Worm (Caenorhabditis elegans) whole organism, L1 larva: ENCODE data around the gene T06C12.9.

Experiments
- C04F5.9 ChIP-seq: sonication (generic microtip); optimal IDR thresholded peaks from 2 replicates; lab custom pipeline; 2016; ENCODE audit warnings: missing genetic modification characterization, missing compliant biosample characterization
- C16A3.4 ChIP-seq: fragments of 150-350 bp; optimal IDR thresholded peaks from 2 replicates; lab custom pipeline; 2014; ENCODE audit warnings: missing biosample characterization, missing genetic modification characterization
- F16B12.6 ChIP-seq: fragments of 150-350 bp; optimal IDR thresholded peaks from 2 replicates; lab custom pipeline; 2014; ENCODE audit warnings: missing biosample characterization, missing genetic modification characterization
- Y116A8C.19 ChIP-seq: sonication (generic microtip); optimal IDR thresholded peaks from 2 replicates; lab custom pipeline; 2016; ENCODE audit warnings: missing compliant biosample characterization, missing genetic modification characterization, borderline replicate concordance
- alr-1 ChIP-seq: fragments of 200-800 bp; sonication (Bioruptor generic); optimal IDR thresholded peaks from 2 replicates; lab custom pipeline; 2018; ENCODE audit warnings: borderline replicate concordance, mild to moderate bottlenecking, missing genetic modification characterization, missing compliant biosample characterization
- ceh-63 ChIP-seq: fragments of 200-800 bp; sonication (Bioruptor generic); optimal IDR thresholded peaks from 2 replicates; lab custom pipeline; 2018; ENCODE audit warnings: mild to moderate bottlenecking, missing genetic modification characterization, missing compliant biosample characterization
- ceh-8 ChIP-seq: fragments of 200-800 bp; sonication (Bioruptor generic); optimal IDR thresholded peaks from 2 replicates; lab custom pipeline; 2018; ENCODE audit warnings: mild to moderate bottlenecking, missing genetic modification characterization, moderate library complexity, missing compliant biosample characterization
- ceh-88 ChIP-seq: fragments of 200-800 bp; sonication (Bioruptor generic); IDR thresholded peaks from 2 replicates; pipeline ENCODE4 v1.3.6; 2022; ENCODE audit warnings: missing genetic modification characterization, missing compliant biosample characterization
- ceh-90 ChIP-seq: sonication (generic microtip); optimal IDR thresholded peaks from 2 replicates; lab custom pipeline; 2016; ENCODE audit warnings: missing genetic modification characterization, missing compliant biosample characterization
- dpl-1 ChIP-seq, 3 experiments: fragments of 150-350 bp in 2 of 3; sonication (generic microtip) in 1 of 3; optimal IDR thresholded peaks; 2 replicates each; lab custom pipeline; 2014 to 2017; ENCODE audit warnings: missing biosample characterization in 3 of 3, missing genetic modification characterization in 3 of 3, missing genetic modification reagents in 3 of 3
- efl-1 ChIP-seq, 4 experiments: fragments of 150-350 bp; optimal IDR thresholded peaks in 3 of 4; peaks in 1 of 4; 1 replicate in 1 of 4; 2 replicates in 3 of 4; lab custom pipeline; 2014; ENCODE audit warnings: missing biosample characterization in 2 of 4, missing genetic modification characterization in 2 of 4, missing genetic modification reagents in 2 of 4
- efl-3 ChIP-seq: fragments of 200-800 bp; sonication (Bioruptor generic); optimal IDR thresholded peaks from 2 replicates; lab custom pipeline; 2018; ENCODE audit warnings: mild to moderate bottlenecking, missing genetic modification characterization, missing compliant biosample characterization
- elt-2 ChIP-seq: sonication (generic microtip); optimal IDR thresholded peaks from 2 replicates; lab custom pipeline; 2016; ENCODE audit warnings: missing genetic modification characterization, mild to moderate bottlenecking, inconsistent platforms, missing compliant biosample characterization, missing genetic modification reagents
- elt-3 ChIP-seq, 6 experiments: fragments of 150-350 bp in 1 of 6; sonication (generic microtip); optimal IDR thresholded peaks; 2 replicates each; lab custom pipeline; 2017 to 2018; ENCODE audit warnings: missing biosample characterization in 6 of 6, missing genetic modification characterization in 6 of 6, inconsistent platforms in 1 of 6
- fos-1 ChIP-seq: fragments of 150-350 bp; optimal IDR thresholded peaks from 2 replicates; lab custom pipeline; 2014; ENCODE audit warnings: missing biosample characterization, missing genetic modification characterization
- grh-1 ChIP-seq: fragments of 200-800 bp; sonication (Bioruptor generic); IDR thresholded peaks from 2 replicates; pipeline ENCODE4 v1.3.6; 2022; ENCODE audit warnings: missing genetic modification reagents, missing genetic modification characterization, missing compliant biosample characterization
- hpl-2 ChIP-seq: fragments of 150-350 bp; optimal IDR thresholded peaks from 2 replicates; lab custom pipeline; 2014; ENCODE audit warnings: missing biosample characterization, missing genetic modification reagents, missing genetic modification characterization
- isw-1 ChIP-seq: fragments of 200-800 bp; sonication (Bioruptor generic); IDR thresholded peaks from 2 replicates; pipeline ENCODE4 v1.3.6; 2022; ENCODE audit warnings: missing genetic modification characterization, missing compliant biosample characterization
- lin-13 ChIP-seq: fragments of 150-350 bp; optimal IDR thresholded peaks from 2 replicates; lab custom pipeline; 2014; ENCODE audit warnings: missing biosample characterization, missing genetic modification reagents, missing genetic modification characterization
- lin-15B ChIP-seq: fragments of 150-350 bp; sonication (generic microtip); optimal IDR thresholded peaks from 3 replicates; lab custom pipeline; 2014; ENCODE audit warnings: missing biosample characterization, missing genetic modification characterization
- lin-35 ChIP-seq, 2 experiments: fragments of 150-350 bp; optimal IDR thresholded peaks; 2 replicates each; lab custom pipeline; 2014; ENCODE audit warnings: missing biosample characterization in 2 of 2, missing genetic modification characterization in 2 of 2, missing genetic modification reagents in 2 of 2
- lir-3 ChIP-seq: sonication (generic microtip); optimal IDR thresholded peaks from 2 replicates; lab custom pipeline; 2016; ENCODE audit warnings: mild to moderate bottlenecking, missing genetic modification characterization, moderate library complexity, missing compliant biosample characterization; ENCODE audit not compliant: poor library complexity
- mab-9 ChIP-seq: fragments of 200-800 bp; sonication (Bioruptor generic); IDR thresholded peaks from 2 replicates; pipeline ENCODE4 v1.3.6; 2022; ENCODE audit warnings: missing genetic modification reagents, missing genetic modification characterization, missing compliant biosample characterization
- mdl-1 ChIP-seq, 2 experiments: fragments of 150-350 bp; optimal IDR thresholded peaks; 2 replicates each; lab custom pipeline; 2014 to 2017; ENCODE audit warnings: missing biosample characterization in 2 of 2, missing genetic modification characterization in 2 of 2, inconsistent platforms in 1 of 2
- mef-2 ChIP-seq: fragments of 150-350 bp; optimal IDR thresholded peaks from 2 replicates; lab custom pipeline; 2014; ENCODE audit warnings: missing biosample characterization, missing genetic modification characterization
- nhr-12 ChIP-seq: sonication (generic microtip); optimal IDR thresholded peaks from 2 replicates; lab custom pipeline; 2017; ENCODE audit warnings: missing biosample characterization, missing genetic modification characterization
- nhr-19 ChIP-seq: fragments of 200-800 bp; sonication (Bioruptor generic); conservative IDR thresholded peaks from 2 replicates; pipeline ENCODE4 v1.3.6; 2022; ENCODE audit warnings: missing genetic modification characterization, missing compliant biosample characterization
- nhr-28 ChIP-seq: fragments of 150-350 bp; optimal IDR thresholded peaks from 2 replicates; lab custom pipeline; 2014; ENCODE audit warnings: missing biosample characterization, missing genetic modification characterization
- nhr-77 ChIP-seq: fragments of 150-350 bp; optimal IDR thresholded peaks from 2 replicates; lab custom pipeline; 2014; ENCODE audit warnings: missing biosample characterization, missing genetic modification characterization
- nhr-85 ChIP-seq: sonication (generic microtip); peaks from one replicate; lab custom pipeline; 2016; ENCODE audit warnings: missing genetic modification characterization, inconsistent platforms, missing compliant biosample characterization
- nhr-90 ChIP-seq: sonication (generic microtip); optimal IDR thresholded peaks from 2 replicates; lab custom pipeline; 2016; ENCODE audit warnings: mild to moderate bottlenecking, missing genetic modification characterization, missing compliant biosample characterization; ENCODE audit not compliant: poor library complexity
- rnt-1 ChIP-seq: sonication (generic microtip); optimal IDR thresholded peaks from 2 replicates; lab custom pipeline; 2016; ENCODE audit warnings: mild to moderate bottlenecking, missing genetic modification characterization, moderate library complexity, missing compliant biosample characterization
- snu-23 ChIP-seq: sonication (generic microtip); optimal IDR thresholded peaks from 2 replicates; lab custom pipeline; 2016; ENCODE audit warnings: missing genetic modification characterization, missing compliant biosample characterization
- sup-37 ChIP-seq: fragments of 200-800 bp; sonication (Bioruptor generic); optimal IDR thresholded peaks from 2 replicates; lab custom pipeline; 2018; ENCODE audit warnings: mild to moderate bottlenecking, missing genetic modification characterization, missing compliant biosample characterization
- swsn-7 ChIP-seq: sonication (generic microtip); optimal IDR thresholded peaks from 2 replicates; lab custom pipeline; 2016; ENCODE audit warnings: missing genetic modification characterization, missing compliant biosample characterization
- tbx-2 ChIP-seq: sonication (generic microtip); optimal IDR thresholded peaks from 2 replicates; lab custom pipeline; 2016; ENCODE audit warnings: missing genetic modification characterization, missing compliant biosample characterization
- tlp-1 ChIP-seq: fragments of 150-350 bp; optimal IDR thresholded peaks from 2 replicates; lab custom pipeline; 2014; ENCODE audit warnings: missing biosample characterization, missing genetic modification characterization
- unc-130 ChIP-seq: fragments of 150-350 bp; optimal IDR thresholded peaks from 2 replicates; lab custom pipeline; 2017; ENCODE audit warnings: missing biosample characterization, missing genetic modification characterization, inconsistent platforms
- unc-30 ChIP-seq: sonication (generic microtip); optimal IDR thresholded peaks from 2 replicates; lab custom pipeline; 2017; ENCODE audit warnings: missing biosample characterization, missing genetic modification characterization
- unc-86 ChIP-seq: sonication (generic microtip); optimal IDR thresholded peaks from 2 replicates; lab custom pipeline; 2016; ENCODE audit warnings: missing genetic modification characterization, missing compliant biosample characterization
- vab-15 ChIP-seq: sonication (generic microtip); optimal IDR thresholded peaks from 2 replicates; lab custom pipeline; 2017; ENCODE audit warnings: missing genotype, mild to moderate bottlenecking, missing genetic modification characterization, missing compliant biosample characterization
- xbp-1 ChIP-seq: sonication (generic microtip); optimal IDR thresholded peaks from 2 replicates; lab custom pipeline; 2016; ENCODE audit warnings: missing genetic modification characterization, missing compliant biosample characterization
- zag-1 ChIP-seq: fragments of 150-350 bp; optimal IDR thresholded peaks from 2 replicates; lab custom pipeline; 2014; ENCODE audit warnings: missing biosample characterization, missing genetic modification characterization

The T06C12.9 gene

DNA sequence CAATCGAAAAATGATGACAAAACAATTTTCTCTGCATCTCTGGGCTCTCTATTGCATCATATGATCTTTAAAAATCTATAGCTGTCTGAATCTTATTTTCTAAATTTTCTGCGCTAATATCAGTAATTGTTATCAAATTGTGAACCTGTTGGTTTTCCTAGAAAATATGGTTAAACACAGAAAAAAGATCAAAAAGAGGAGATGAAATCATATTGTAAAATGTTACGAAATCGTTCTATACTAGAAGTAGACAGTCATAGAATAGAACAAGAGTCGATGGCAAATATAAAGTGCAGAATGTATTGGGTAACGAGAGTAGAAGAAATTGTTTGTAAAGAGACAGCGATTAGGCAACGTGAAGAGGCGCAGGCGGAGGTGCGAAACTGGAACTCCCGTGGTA, 5.2 kb downstream of the T06C12.9 start (continued):
- TF ChIP-seq mef-2 (tag; lab: Kevin White, UChicago) (peak; percentile 20), nhr-12 (no peak), rnt-1 (peak; percentile 4), nhr-85 (peak; percentile 87), dpl-1 (GFP tag; optimal IDR thresholded peaks at IDR 0.05; lab: Kevin White, UChicago) (peak; percentile 3 to 20 (median 9)), sup-37 (GFP tag; lab: Kevin White, UChicago) (no peak), unc-30 (tag; lab: Kevin White, UChicago) (no peak), lir-3 (tag; lab: Kevin White, UChicago) (peak; percentile 48), nhr-77 (peak; percentile 11), swsn-7 (tag; lab: Kevin White, UChicago) (peak; percentile 17), Y116A8C.19 (tag; lab: Kevin White, UChicago) (no peak), nhr-90 (peak; percentile 46), lin-15B (tag; lab: Kevin White, UChicago) (no peak), grh-1 (no peak), isw-1 (no peak), mdl-1 (tag; optimal IDR thresholded peaks at IDR 0.05; lab: Kevin White, UChicago) (peak in 1 of 2 experiments; percentile 20)
- TF ChIP-seq, all 84 proteins: peak for 33

DNA sequence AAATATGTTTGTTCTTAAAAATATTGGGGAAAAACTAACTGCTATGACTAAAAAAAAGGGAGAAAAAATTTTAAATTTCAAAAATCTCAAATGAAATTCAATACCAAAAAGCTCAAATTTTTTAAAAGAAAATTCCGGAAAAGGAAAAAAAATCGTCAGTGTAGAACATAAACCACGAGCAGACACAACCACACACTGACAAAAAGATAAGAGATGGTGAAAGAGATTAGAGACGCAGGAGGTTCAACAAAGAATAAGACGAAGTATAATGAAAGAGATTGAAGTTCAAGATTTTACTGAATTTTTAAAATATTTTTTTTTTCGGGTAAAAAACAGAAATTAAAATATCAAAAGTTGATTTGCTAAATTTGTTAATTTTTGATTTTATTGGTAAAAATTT, 5.8 kb downstream of the T06C12.9 start:
- peak; percentile 39 for TF ChIP-seq elt-2 (tag; lab: Kevin White, UChicago)
- TF ChIP-seq unc-130 (tag; lab: Kevin White, UChicago): no peak
- TF ChIP-seq lin-35 (GFP tag; optimal IDR thresholded peaks at IDR 0.05; lab: Kevin White, UChicago): peak in 1 of 2 experiments; percentile 9

ce11 chrV:15879508-15879907, 6.4 kb downstream of the T06C12.9 start, which contains the start of gene nhr-84:
TSS of gene nhr-84 (minus strand) at chrV:15879608.
- TF ChIP-seq ceh-63 (no peak), nhr-12 (no peak), mef-2 (tag; lab: Kevin White, UChicago) (no peak), C04F5.9 (tag; lab: Kevin White, UChicago) (no peak), unc-130 (tag; lab: Kevin White, UChicago) (no peak), unc-86 (tag; lab: Kevin White, UChicago) (no peak), F16B12.6 (no peak), elt-2 (tag; lab: Kevin White, UChicago) (no peak), ceh-88 (GFP tag; lab: Robert Waterston, UW) (no peak), tbx-2 (tag; lab: Kevin White, UChicago) (no peak), nhr-28 (tag; lab: Kevin White, UChicago) (no peak), lin-15B (tag; lab: Kevin White, UChicago) (no peak)

DNA sequence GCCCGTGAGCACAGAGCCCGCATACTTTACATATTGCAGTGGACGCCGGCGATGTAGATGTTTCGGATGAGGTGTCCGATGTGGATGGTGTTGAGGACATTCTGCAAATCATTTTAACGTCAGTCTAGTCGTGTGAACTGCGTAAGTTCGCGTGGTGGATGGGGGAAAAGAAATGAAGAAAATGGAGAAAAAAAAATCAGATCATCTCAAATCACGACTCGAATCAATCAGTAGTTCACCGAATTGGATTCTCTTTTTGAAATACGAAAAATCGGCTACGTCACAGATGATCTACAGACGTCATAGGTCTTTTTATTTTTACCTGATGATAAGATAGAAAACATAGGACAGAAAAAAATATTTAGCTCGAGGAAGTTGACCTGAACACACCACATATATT, 9.6 kb downstream of the T06C12.9 start, which contains the start of gene nhr-102:
TSS of gene nhr-102 (minus strand) at position 101 of the 400 bp plus-strand sequence.
- TF ChIP-seq unc-130 (tag; lab: Kevin White, UChicago): no peak
- TF ChIP-seq nhr-77: no peak
- no peak for TF ChIP-seq ceh-90 (tag; lab: Kevin White, UChicago)
- no peak for TF ChIP-seq lin-35 (GFP tag; optimal IDR thresholded peaks at IDR 0.05; lab: Kevin White, UChicago)
- no peak for TF ChIP-seq lin-13
- no peak for TF ChIP-seq ceh-63
- TF ChIP-seq elt-3 (tag; optimal IDR thresholded peaks at IDR 0.05; lab: Kevin White, UChicago): no peak
- TF ChIP-seq mdl-1 (tag; optimal IDR thresholded peaks at IDR 0.05; lab: Kevin White, UChicago): no peak
- TF ChIP-seq isw-1: no peak
- no peak for TF ChIP-seq nhr-19
- no peak for TF ChIP-seq efl-1 (optimal IDR thresholded peaks at IDR 0.05; lab: Kevin White, UChicago)
- no peak for TF ChIP-seq efl-1 (GFP tag; optimal IDR thresholded peaks at IDR 0.05 in 1 of 2; lab: Kevin White, UChicago)
- TF ChIP-seq C16A3.4: no peak
- TF ChIP-seq ceh-8 (GFP tag; lab: Kevin White, UChicago): no peak

- TF ChIP-seq elt-2 (tag; lab: Kevin White, UChicago) (peak; percentile 59), ceh-8 (GFP tag; lab: Kevin White, UChicago) (peak; percentile 57), tlp-1 (tag; lab: Kevin White, UChicago) (no peak), ceh-63 (peak; percentile 7), nhr-77 (peak; percentile 53), snu-23 (GFP tag; lab: Kevin White, UChicago) (peak; percentile 81), xbp-1 (tag; lab: Kevin White, UChicago) (peak; percentile 64), vab-15 (no peak), hpl-2 (peak; percentile 13), C16A3.4 (peak; percentile 78), mab-9 (GFP tag; lab: Robert Waterston, UW) (peak; percentile 42; the same call in 1 of the 2 replicates), ceh-88 (GFP tag; lab: Robert Waterston, UW) (0 out of 2 replicates have a peak, but pooled peaks have one; percentile 11), fos-1 (tag; lab: Kevin White, UChicago) (peak; percentile 48), rnt-1 (peak; percentile 78), efl-3 (no peak), nhr-19 (peak; percentile 66), grh-1 (peak; percentile 25; the same call in 1 of the 2 replicates), alr-1 (tag; lab: Kevin White, UChicago) (no peak), zag-1 (tag; lab: Kevin White, UChicago) (no peak)
Measured at ce11 chrV:15873762-15874161, 12.1 kb downstream of the T06C12.9 start.
